Worm (Caenorhabditis elegans) whole organism, late embryonic: ENCODE results near the gene ZK856.4.

ENCODE experiments used
- ahr-1 ChIP-seq: sonication (generic microtip); optimal IDR thresholded peaks from 2 replicates; lab custom pipeline; 2016; ENCODE audit warnings: missing genetic modification characterization, missing compliant biosample characterization
- ama-1 ChIP-seq: fragments of 150-350 bp; optimal IDR thresholded peaks from 2 replicates; lab custom pipeline; 2014
- ceh-14 ChIP-seq: sonication (generic microtip); optimal IDR thresholded peaks from 2 replicates; lab custom pipeline; 2016; ENCODE audit warnings: missing genotype, missing genetic modification characterization, missing compliant biosample characterization
- ets-4 ChIP-seq: sonication (generic microtip); optimal IDR thresholded peaks from 2 replicates; lab custom pipeline; 2016; ENCODE audit warnings: missing genetic modification characterization, missing compliant biosample characterization
- gmeb-2 ChIP-seq: sonication (generic microtip); optimal IDR thresholded peaks from 2 replicates; lab custom pipeline; 2016; ENCODE audit warnings: missing genetic modification characterization, inconsistent platforms, missing compliant biosample characterization
- nhr-11 ChIP-seq: fragments of 150-350 bp; optimal IDR thresholded peaks from 2 replicates; lab custom pipeline; 2014; ENCODE audit warnings: missing biosample characterization, missing genetic modification characterization
- pat-9 ChIP-seq: fragments of 200-800 bp; sonication (Bioruptor generic); optimal IDR thresholded peaks from 2 replicates; lab custom pipeline; 2018; ENCODE audit warnings: mild to moderate bottlenecking, missing genetic modification characterization, moderate library complexity, missing compliant biosample characterization
- pha-4 ChIP-seq: fragments of 150-350 bp; optimal IDR thresholded peaks from 2 replicates; lab custom pipeline; 2018; ENCODE audit warnings: missing biosample characterization, missing genetic modification reagents, missing genetic modification characterization
- pqm-1 ChIP-seq: sonication (generic microtip); optimal IDR thresholded peaks from 2 replicates; lab custom pipeline; 2016; ENCODE audit warnings: missing genetic modification characterization, missing compliant biosample characterization
- pros-1 ChIP-seq: fragments of 150-350 bp; optimal IDR thresholded peaks from 2 replicates; lab custom pipeline; 2014; ENCODE audit warnings: missing biosample characterization, missing genetic modification reagents, missing genetic modification characterization
- sox-2 ChIP-seq: fragments of 200-800 bp; sonication (Bioruptor generic); IDR thresholded peaks from 2 replicates; pipeline ENCODE4 v1.3.6; 2022; ENCODE audit warnings: missing genetic modification reagents, missing genetic modification characterization, missing compliant biosample characterization
- tbx-7 ChIP-seq: sonication (generic microtip); optimal IDR thresholded peaks from 2 replicates; lab custom pipeline; 2016; ENCODE audit warnings: missing genotype, missing genetic modification characterization, missing compliant biosample characterization
- ttx-3 ChIP-seq: sonication (generic microtip); optimal IDR thresholded peaks from 2 replicates; lab custom pipeline; 2016; ENCODE audit warnings: missing genetic modification reagents, missing genetic modification characterization, missing compliant biosample characterization

- no peak for TF ChIP-seq pha-4
- no peak for TF ChIP-seq pqm-1 (tag; lab: Kevin White, UChicago)
- no peak for TF ChIP-seq pat-9
- TF ChIP-seq pros-1 (tag; lab: Kevin White, UChicago): no peak
- no peak for TF ChIP-seq ahr-1 (tag; lab: Kevin White, UChicago)
- TF ChIP-seq gmeb-2 (tag; lab: Kevin White, UChicago): no peak
- TF ChIP-seq ama-1 (lab: Kevin White, UChicago): no peak
- TF ChIP-seq ets-4 (tag; lab: Kevin White, UChicago): no peak
- TF ChIP-seq ceh-14 (tag; lab: Kevin White, UChicago): no peak
- TF ChIP-seq tbx-7 (tag; lab: Kevin White, UChicago): no peak
- TF ChIP-seq nhr-11 (tag; lab: Kevin White, UChicago): no peak
- TF ChIP-seq sox-2 (GFP tag; lab: Robert Waterston, UW): no peak
- TF ChIP-seq ttx-3 (tag; lab: Kevin White, UChicago): no peak
Observed at ce11 chrV:10183810-10184209, 726 bp downstream of the ZK856.4 start.
